Fruit fly (Drosophila melanogaster): ENCODE results near the gene jumu.

jumu gene

DNA sequence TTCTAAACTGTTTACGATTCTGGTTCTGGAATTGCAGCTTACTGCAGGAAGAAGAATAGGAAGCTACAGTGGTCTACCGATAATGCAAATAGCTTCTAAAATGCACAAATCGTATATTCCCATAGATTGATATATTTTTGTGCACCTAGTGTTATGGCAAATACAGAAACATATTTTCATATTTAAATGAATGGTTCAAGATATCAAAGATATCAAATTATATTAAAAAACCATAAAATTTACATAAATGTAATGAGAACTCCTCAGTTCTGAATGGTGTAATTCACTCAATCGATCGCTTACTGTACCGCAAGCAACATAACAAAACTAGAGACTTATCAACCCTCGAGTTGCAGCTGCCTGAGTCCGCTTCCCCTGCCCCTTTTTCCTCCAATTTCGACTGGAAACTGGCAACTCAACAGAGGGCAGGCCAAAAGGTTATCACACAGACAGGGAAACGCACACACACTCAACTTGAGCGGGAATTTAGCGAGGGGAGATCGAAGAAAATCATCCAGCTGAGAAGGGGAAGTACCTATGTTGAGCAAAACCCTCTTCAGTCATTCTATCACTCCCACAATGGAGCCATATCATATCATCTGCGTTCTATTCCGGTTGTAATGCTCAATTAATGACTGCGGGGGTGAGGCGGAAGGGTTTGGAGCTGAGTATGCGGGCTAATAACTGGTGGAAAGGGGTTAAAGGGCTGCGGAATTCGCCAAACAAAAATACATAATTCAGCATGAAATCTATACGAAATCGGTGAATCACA is 4.1 kb downstream of the jumu start:
- TF ChIP-seq CG12768 (GFP tag; optimal IDR thresholded peaks at IDR 0.05) = no peak
- no peak for TF ChIP-seq bab1 (GFP tag; optimal IDR thresholded peaks at IDR 0.05)
- TF ChIP-seq CG7045 (GFP tag; optimal IDR thresholded peaks at IDR 0.05) = no peak
- TF ChIP-seq CG5204 (GFP tag; optimal IDR thresholded peaks at IDR 0.05) = peak; percentile 6
- TF ChIP-seq CG1620 (GFP tag; optimal IDR thresholded peaks at IDR 0.05) = no peak
- TF ChIP-seq cic (GFP tag; optimal IDR thresholded peaks at IDR 0.05) = no peak
- TF ChIP-seq ovo (GFP tag; optimal IDR thresholded peaks at IDR 0.05) = no peak
- no peak for TF ChIP-seq CG33017 (tag; optimal IDR thresholded peaks at IDR 0.05)

dm6 chr3R:10355840-10356562 is 6.0 kb downstream of the jumu start:
- TF ChIP-seq pad (GFP tag; optimal IDR thresholded peaks at IDR 0.05) (no peak), CG1620 (GFP tag; optimal IDR thresholded peaks at IDR 0.05) (no peak), cic (GFP tag; optimal IDR thresholded peaks at IDR 0.05) (no peak), CG14711 (tag; optimal IDR thresholded peaks at IDR 0.05) (no peak), kay (GFP tag; ENCODE audit: borderline replicate concordance) (no peak), tj (GFP tag; optimal IDR thresholded peaks at IDR 0.05) (peak; percentile 19)

DNA sequence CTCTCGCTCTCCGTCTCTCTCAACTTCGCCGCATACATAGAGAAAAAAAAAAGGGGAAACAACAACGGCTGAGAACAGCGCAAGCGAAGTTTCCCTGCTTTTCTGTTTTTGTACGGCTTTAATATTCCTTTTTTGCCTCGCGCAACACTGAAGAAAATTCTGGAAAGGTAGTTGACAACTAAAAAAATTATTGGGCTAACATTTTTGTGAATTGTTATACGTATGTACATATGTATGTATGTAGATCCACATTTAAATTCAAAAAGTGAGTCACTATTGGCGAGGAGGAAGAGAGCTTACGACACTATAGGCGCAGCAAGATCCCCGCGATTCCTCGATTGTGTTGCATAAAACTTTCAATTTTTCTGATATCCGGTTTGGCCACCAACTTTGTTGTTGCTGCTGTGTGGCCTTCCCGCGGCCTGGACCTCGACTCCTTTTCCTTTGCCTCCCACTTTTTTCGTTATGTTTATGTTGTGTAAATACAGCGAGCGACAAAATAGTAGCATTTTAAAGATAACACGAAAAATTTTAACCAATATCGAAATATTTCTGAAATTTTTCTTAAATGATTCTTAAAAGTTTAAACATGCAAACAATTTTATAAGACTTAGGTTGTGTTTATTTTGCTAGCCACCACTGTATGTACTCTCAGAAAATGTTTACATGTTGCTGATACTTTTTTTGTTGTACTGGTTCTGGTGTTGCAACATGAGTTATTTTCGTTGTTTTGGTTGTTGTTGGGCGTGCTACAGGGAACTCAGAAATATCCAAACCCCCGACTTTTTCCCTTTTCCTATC is 6.8 kb downstream of the jumu start:
- TF ChIP-seq kay (GFP tag; ENCODE audit: borderline replicate concordance) (peak; percentile 51), cic (GFP tag; optimal IDR thresholded peaks at IDR 0.05) (no peak), bab1 (GFP tag; optimal IDR thresholded peaks at IDR 0.05) (no peak), CG14711 (tag; optimal IDR thresholded peaks at IDR 0.05) (no peak), cnc (optimal IDR thresholded peaks at IDR 0.05) (no peak), CG11617 (GFP tag; optimal IDR thresholded peaks at IDR 0.05) (peak; percentile 14), CG5204 (GFP tag; optimal IDR thresholded peaks at IDR 0.05) (no peak), CG33017 (tag; optimal IDR thresholded peaks at IDR 0.05) (no peak), CG7101 (tag; optimal IDR thresholded peaks at IDR 0.05) (peak; percentile 8), CG7045 (GFP tag; optimal IDR thresholded peaks at IDR 0.05) (no peak), tj (GFP tag; optimal IDR thresholded peaks at IDR 0.05) (no peak), ovo (GFP tag; optimal IDR thresholded peaks at IDR 0.05) (no peak), Mnt (GFP tag; optimal IDR thresholded peaks at IDR 0.05) (no peak), CG1620 (GFP tag; optimal IDR thresholded peaks at IDR 0.05) (no peak), CG12768 (GFP tag; optimal IDR thresholded peaks at IDR 0.05) (no peak), Hr96 (GFP tag; optimal IDR thresholded peaks at IDR 0.05) (peak; percentile 13), Clk (GFP tag; optimal IDR thresholded peaks at IDR 0.05) (no peak), Crg-1 (GFP tag; optimal IDR thresholded peaks at IDR 0.05) (no peak), toe (GFP tag; optimal IDR thresholded peaks at IDR 0.05) (no peak), pad (GFP tag; optimal IDR thresholded peaks at IDR 0.05) (peak; percentile 94)

- TF ChIP-seq cic (GFP tag; optimal IDR thresholded peaks at IDR 0.05) (no peak), tj (GFP tag; optimal IDR thresholded peaks at IDR 0.05) (no peak), kay (GFP tag; ENCODE audit: borderline replicate concordance) (peak; percentile 31)
Observed at dm6 chr3R:10357364-10357676, 7.3 kb downstream of the jumu start.

dm6 chr3R:10364287-10364686 is 14.3 kb downstream of the jumu start:
- TF ChIP-seq CG14711 (tag; optimal IDR thresholded peaks at IDR 0.05) (no peak), Crg-1 (GFP tag; optimal IDR thresholded peaks at IDR 0.05) (no peak), CG12768 (GFP tag; optimal IDR thresholded peaks at IDR 0.05) (no peak), CG5204 (GFP tag; optimal IDR thresholded peaks at IDR 0.05) (no peak), kay (GFP tag; ENCODE audit: borderline replicate concordance) (no peak), CG1620 (GFP tag; optimal IDR thresholded peaks at IDR 0.05) (no peak), CG33017 (tag; optimal IDR thresholded peaks at IDR 0.05) (no peak), ovo (GFP tag; optimal IDR thresholded peaks at IDR 0.05) (no peak), toe (GFP tag; optimal IDR thresholded peaks at IDR 0.05) (no peak), tj (GFP tag; optimal IDR thresholded peaks at IDR 0.05) (no peak), Clk (GFP tag; optimal IDR thresholded peaks at IDR 0.05) (no peak), Mnt (GFP tag; optimal IDR thresholded peaks at IDR 0.05) (no peak), CG7101 (tag; optimal IDR thresholded peaks at IDR 0.05) (no peak), cic (GFP tag; optimal IDR thresholded peaks at IDR 0.05) (no peak), CG11617 (GFP tag; optimal IDR thresholded peaks at IDR 0.05) (no peak)

DNA sequence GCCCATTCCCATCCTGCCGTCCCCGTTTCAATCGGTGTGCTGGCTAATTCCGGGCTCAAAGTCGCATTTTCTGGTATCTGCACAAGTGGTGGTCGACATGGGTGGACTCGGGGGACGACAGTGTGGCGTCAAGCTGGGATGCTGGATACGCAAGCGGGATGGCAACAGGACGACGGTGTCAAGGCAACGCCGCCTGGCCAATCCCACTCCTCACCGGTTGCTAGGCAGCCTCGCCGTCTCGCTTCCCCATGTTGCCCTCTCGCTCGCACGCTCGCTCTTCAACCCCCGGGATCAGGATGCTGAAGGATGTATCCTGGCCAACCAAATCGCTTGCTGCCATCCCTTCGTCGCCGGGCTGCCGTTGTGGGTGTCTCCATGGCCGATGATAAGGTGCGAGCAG is 18.3 kb downstream of the jumu start:
- TF ChIP-seq cic (GFP tag; optimal IDR thresholded peaks at IDR 0.05) (no peak), Crg-1 (GFP tag; optimal IDR thresholded peaks at IDR 0.05) (no peak), CG33017 (tag; optimal IDR thresholded peaks at IDR 0.05) (no peak), CG1620 (GFP tag; optimal IDR thresholded peaks at IDR 0.05) (no peak), CG5204 (GFP tag; optimal IDR thresholded peaks at IDR 0.05) (no peak), Mnt (GFP tag; optimal IDR thresholded peaks at IDR 0.05) (no peak)

Measured in whole organism, adult.